Fruit fly (Drosophila melanogaster) whole organism, embryonic: ENCODE results near the gene CG32440.

Source experiments
- ATbp ChIP-seq: fragments of 200-800 bp; sonication (Bioruptor generic); optimal IDR thresholded peaks from 2 replicates; lab custom pipeline; 2017; ENCODE audit warnings: missing biosample characterization, mild to moderate bottlenecking, missing genetic modification characterization, missing genetic modification reagents
- Aef1 ChIP-seq: fragments of 200-800 bp; sonication (Bioruptor generic); IDR thresholded peaks from 3 replicates; pipeline ENCODE4 v1.3.6; 2022; ENCODE audit warnings: missing biosample characterization, missing genetic modification characterization
- Atf6 ChIP-seq: fragments of 200-800 bp; sonication (Bioruptor generic); IDR thresholded peaks from 2 replicates; pipeline ENCODE4 v1.3.6; 2022; ENCODE audit warnings: missing biosample characterization, missing genetic modification characterization
- B-H2 ChIP-seq: fragments of 200-800 bp; sonication (Bioruptor generic); optimal IDR thresholded peaks from 2 replicates; lab custom pipeline; 2018; ENCODE audit warnings: missing biosample characterization, mild to moderate bottlenecking, missing genetic modification characterization
- CG10979 ChIP-seq: fragments of 200-800 bp; sonication (Bioruptor generic); optimal IDR thresholded peaks from 2 replicates; lab custom pipeline; 2018; ENCODE audit warnings: missing biosample characterization, mild to moderate bottlenecking, missing genetic modification characterization, moderate library complexity
- CG12236 ChIP-seq: fragments of 200-800 bp; sonication (Bioruptor generic); optimal IDR thresholded peaks from 2 replicates; lab custom pipeline; 2016; ENCODE audit warnings: missing biosample characterization, missing genetic modification characterization
- CG12659 ChIP-seq: fragments of 200-800 bp; sonication (Bioruptor generic); optimal IDR thresholded peaks from 3 replicates; lab custom pipeline; 2017; ENCODE audit warnings: mild to moderate bottlenecking, missing biosample characterization, missing genetic modification reagents, missing genetic modification characterization
- CG12942 ChIP-seq: fragments of 200-800 bp; sonication (Bioruptor generic); optimal IDR thresholded peaks from 3 replicates; lab custom pipeline; 2016; ENCODE audit warnings: missing biosample characterization, missing genetic modification characterization
- CG13296 ChIP-seq: fragments of 200-800 bp; sonication (Bioruptor generic); optimal IDR thresholded peaks from 3 replicates; lab custom pipeline; 2018; ENCODE audit warnings: missing biosample characterization, mild to moderate bottlenecking, missing genetic modification characterization
- CG13424 ChIP-seq: fragments of 200-800 bp; sonication (Bioruptor generic); optimal IDR thresholded peaks from 2 replicates; lab custom pipeline; 2019; ENCODE audit warnings: missing biosample characterization, mild to moderate bottlenecking, missing genetic modification characterization, moderate library complexity
- CG15514 ChIP-seq: fragments of 200-800 bp; sonication (Bioruptor generic); optimal IDR thresholded peaks from 3 replicates; lab custom pipeline; 2017; ENCODE audit warnings: missing biosample characterization, missing genetic modification characterization, mild to moderate bottlenecking, moderate library complexity, missing genetic modification reagents
- CG16813 ChIP-seq: fragments of 200-800 bp; sonication (Bioruptor generic); IDR thresholded peaks from 3 replicates; pipeline ENCODE4 v1.3.6; 2022; ENCODE audit warnings: missing biosample characterization, missing genetic modification characterization; ENCODE audit not compliant: partially characterized antibody
- CG17829 ChIP-seq: fragments of 200-800 bp; optimal IDR thresholded peaks from 2 replicates; lab custom pipeline; 2019; ENCODE audit warnings: missing biosample characterization, mild to moderate bottlenecking, missing genetic modification characterization, moderate library complexity
- CG18262 ChIP-seq: fragments of 200-800 bp; optimal IDR thresholded peaks from 3 replicates; lab custom pipeline; 2019; ENCODE audit warnings: missing biosample characterization, mild to moderate bottlenecking, missing genetic modification characterization, moderate library complexity
- CG2199 ChIP-seq: fragments of 200-800 bp; sonication (Bioruptor generic); IDR thresholded peaks from 3 replicates; pipeline ENCODE4 v1.3.6; 2022; ENCODE audit warnings: missing biosample characterization, missing genetic modification characterization
- CG30403 ChIP-seq: fragments of 200-800 bp; sonication (Bioruptor generic); optimal IDR thresholded peaks from 3 replicates; lab custom pipeline; 2016; ENCODE audit warnings: missing biosample characterization, missing genetic modification characterization
- CG31388 ChIP-seq: fragments of 200-800 bp; sonication (Bioruptor generic); optimal IDR thresholded peaks from 2 replicates; lab custom pipeline; 2016; ENCODE audit warnings: missing biosample characterization, missing genetic modification characterization
- CG3407 ChIP-seq: fragments of 200-800 bp; sonication (Bioruptor generic); optimal IDR thresholded peaks from 2 replicates; lab custom pipeline; 2018; ENCODE audit warnings: missing biosample characterization, mild to moderate bottlenecking, missing genetic modification characterization
- CG3995 ChIP-seq: fragments of 200-800 bp; sonication (Bioruptor generic); optimal IDR thresholded peaks from 3 replicates; lab custom pipeline; 2016; ENCODE audit warnings: missing biosample characterization, missing genetic modification characterization
- CG9609 ChIP-seq: fragments of 200-800 bp; sonication (Bioruptor generic); optimal IDR thresholded peaks from 3 replicates; lab custom pipeline; 2016; ENCODE audit warnings: missing biosample characterization, missing genetic modification characterization
- CG9932 ChIP-seq: fragments of 200-800 bp; sonication (Bioruptor generic); IDR thresholded peaks from 2 replicates; pipeline ENCODE4 v1.3.6; 2022; ENCODE audit warnings: missing biosample characterization, missing genetic modification characterization
- Dbx ChIP-seq: fragments of 200-800 bp; sonication (Bioruptor generic); IDR thresholded peaks from 3 replicates; pipeline ENCODE4 v1.3.6; 2022; ENCODE audit warnings: missing biosample characterization, missing genetic modification characterization
- Deaf1 ChIP-seq: fragments of 200-800 bp; optimal IDR thresholded peaks from 3 replicates; lab custom pipeline; 2019; ENCODE audit warnings: missing biosample characterization, mild to moderate bottlenecking, missing genetic modification characterization, moderate library complexity
- Eip74EF ChIP-seq, 2 experiments: fragments of 200-800 bp in 1 of 2; fragments of >200 bp in 1 of 2; sonication (Bioruptor generic) in 1 of 2; optimal IDR thresholded peaks; 2 replicates each; lab custom pipeline; 2017 to 2019; ENCODE audit warnings: missing biosample characterization in 2 of 2, missing genetic modification characterization in 2 of 2, mild to moderate bottlenecking in 1 of 2, moderate library complexity in 1 of 2
- HLH54F ChIP-seq: fragments of 200-800 bp; sonication (Bioruptor generic); optimal IDR thresholded peaks from 3 replicates; lab custom pipeline; 2016; ENCODE audit warnings: missing biosample characterization, missing genetic modification characterization
- Hey ChIP-seq: fragments of 200-800 bp; sonication (Bioruptor generic); optimal IDR thresholded peaks from 3 replicates; lab custom pipeline; 2018; ENCODE audit warnings: missing biosample characterization, mild to moderate bottlenecking, missing genetic modification characterization
- Hmr ChIP-seq: fragments of 200-800 bp; sonication (Bioruptor generic); optimal IDR thresholded peaks from 3 replicates; lab custom pipeline; 2017; ENCODE audit warnings: mild to moderate bottlenecking, missing biosample characterization, missing genetic modification reagents, missing genetic modification characterization
- Lhr ChIP-seq: fragments of 200-800 bp; sonication (Bioruptor generic); optimal IDR thresholded peaks from 3 replicates; lab custom pipeline; 2017; ENCODE audit warnings: mild to moderate bottlenecking, missing biosample characterization, missing genetic modification reagents, missing genetic modification characterization
- MESR4 ChIP-seq: fragments of 200-800 bp; sonication (Bioruptor generic); optimal IDR thresholded peaks from 2 replicates; lab custom pipeline; 2018; ENCODE audit warnings: missing biosample characterization, mild to moderate bottlenecking, missing genetic modification characterization, moderate library complexity
- Mes4 ChIP-seq: fragments of 200-800 bp; sonication (Bioruptor generic); optimal IDR thresholded peaks from 2 replicates; lab custom pipeline; 2016; ENCODE audit warnings: missing biosample characterization, missing genetic modification characterization
- Myb ChIP-seq: fragments of 200-800 bp; sonication (Bioruptor generic); optimal IDR thresholded peaks from 2 replicates; lab custom pipeline; 2016; ENCODE audit warnings: missing biosample characterization, missing genetic modification characterization
- Taf1 ChIP-seq: fragments of 200-800 bp; sonication (Bioruptor generic); IDR thresholded peaks from 2 replicates; pipeline ENCODE4 v1.3.6; 2022; ENCODE audit warnings: missing biosample characterization, missing genetic modification characterization
- al ChIP-seq: fragments of 200-800 bp; sonication (Bioruptor generic); IDR thresholded peaks from 2 replicates; pipeline ENCODE4 v1.3.6; 2022; ENCODE audit warnings: missing biosample characterization, missing genetic modification characterization
- ara ChIP-seq: fragments of 200-800 bp; sonication (Bioruptor generic); IDR thresholded peaks from 2 replicates; pipeline ENCODE4 v1.3.6; 2022; ENCODE audit warnings: missing biosample characterization, missing genetic modification characterization
- cad ChIP-seq: fragments of >200 bp; optimal IDR thresholded peaks from 2 replicates; lab custom pipeline; 2017; ENCODE audit warnings: missing biosample characterization, missing genetic modification characterization
- cas ChIP-seq: fragments of 200-800 bp; sonication (Bioruptor generic); IDR thresholded peaks from 2 replicates; pipeline ENCODE4 v1.3.6; 2022; ENCODE audit warnings: missing biosample characterization, missing genetic modification characterization
- ci ChIP-seq: fragments of 200-800 bp; sonication (Bioruptor generic); IDR thresholded peaks from 3 replicates; pipeline ENCODE4 v1.3.6; 2022; ENCODE audit warnings: missing biosample characterization, missing genetic modification characterization
- fru ChIP-seq: fragments of >200 bp; optimal IDR thresholded peaks from 2 replicates; lab custom pipeline; 2017
- hkb ChIP-seq, 2 experiments: fragments of 200-800 bp in 1 of 2; fragments of >200 bp in 1 of 2; sonication (Bioruptor generic) in 1 of 2; IDR thresholded peaks in 1 of 2; optimal IDR thresholded peaks in 1 of 2; 2 replicates each; pipeline versions ENCODE4 v1.3.6 to Lab custom; 2017 to 2022; ENCODE audit warnings: missing biosample characterization in 1 of 2, missing genetic modification characterization in 1 of 2
- hth ChIP-seq: fragments of >200 bp; optimal IDR thresholded peaks from 2 replicates; lab custom pipeline; 2017; ENCODE audit warnings: inconsistent platforms
- jing ChIP-seq: fragments of 200-800 bp; sonication (Bioruptor generic); optimal IDR thresholded peaks from 2 replicates; lab custom pipeline; 2018; ENCODE audit warnings: missing biosample characterization, mild to moderate bottlenecking, missing genetic modification characterization
- jumu ChIP-seq: fragments of 200-800 bp; sonication (Bioruptor generic); optimal IDR thresholded peaks from 3 replicates; lab custom pipeline; 2016; ENCODE audit warnings: missing biosample characterization, missing genetic modification characterization
- lmd ChIP-seq: fragments of 200-800 bp; sonication (Bioruptor generic); IDR thresholded peaks from 2 replicates; pipeline ENCODE4 v1.3.6; 2022; ENCODE audit warnings: missing biosample characterization, missing genetic modification characterization
- run ChIP-seq: fragments of 200-800 bp; sonication (Bioruptor generic); optimal IDR thresholded peaks from 3 replicates; lab custom pipeline; 2018; ENCODE audit warnings: missing biosample characterization, mild to moderate bottlenecking, missing genetic modification characterization
- shn ChIP-seq: fragments of 200-800 bp; sonication (Bioruptor generic); optimal IDR thresholded peaks from 3 replicates; lab custom pipeline; 2016; ENCODE audit warnings: missing biosample characterization, missing genetic modification characterization
- sqz ChIP-seq: fragments of 200-800 bp; sonication (Bioruptor generic); optimal IDR thresholded peaks from 3 replicates; lab custom pipeline; 2018; ENCODE audit warnings: missing biosample characterization, mild to moderate bottlenecking, missing genetic modification characterization
- stwl ChIP-seq: fragments of 200-800 bp; sonication (Bioruptor generic); optimal IDR thresholded peaks from 3 replicates; lab custom pipeline; 2018; ENCODE audit warnings: missing biosample characterization, mild to moderate bottlenecking, missing genetic modification characterization, moderate library complexity
- tgo ChIP-seq: fragments of 200-800 bp; sonication (Bioruptor generic); IDR thresholded peaks from 3 replicates; pipeline ENCODE4 v1.3.6; 2022; ENCODE audit warnings: missing biosample characterization, missing genetic modification characterization
- unc-4 ChIP-seq: fragments of 200-800 bp; sonication (Bioruptor generic); IDR thresholded peaks from 2 replicates; pipeline ENCODE4 v1.3.6; 2022; ENCODE audit warnings: missing biosample characterization, missing genetic modification characterization; ENCODE audit not compliant: partially characterized antibody
- zen ChIP-seq: fragments of 200-800 bp; sonication (Bioruptor generic); optimal IDR thresholded peaks from 3 replicates; lab custom pipeline; 2018; ENCODE audit warnings: missing biosample characterization, mild to moderate bottlenecking, missing genetic modification characterization, moderate library complexity

The CG32440 gene

dm6 chr3L:21343254-21344083 is 16.5 kb upstream of the CG32440 start, which contains the start of the genes Tbc1d8-9 and CG32436 (continued):
- no peak for TF ChIP-seq jing (GFP tag; lab: Kevin White, UChicago)
- no peak for TF ChIP-seq lmd (GFP tag; lab: Robert Waterston, UW)
- peak; percentile 90 for TF ChIP-seq MESR4 (GFP tag; lab: Kevin White, UChicago)
- TF ChIP-seq CG13424: no peak
- TF ChIP-seq zen (tag; lab: Kevin White, UChicago): no peak
- peak; percentile 89 for TF ChIP-seq stwl (tag; lab: Kevin White, UChicago)
- TF ChIP-seq ara (GFP tag; lab: Robert Waterston, UW): no peak
- no peak for TF ChIP-seq HLH54F (GFP tag; lab: Kevin White, UChicago)
- TF ChIP-seq Myb (GFP tag; lab: Kevin White, UChicago): peak; percentile 99
- TF ChIP-seq ci (GFP tag; lab: Robert Waterston, UW): no peak
- no peak for TF ChIP-seq hth
- TF ChIP-seq jumu (GFP tag; lab: Kevin White, UChicago): no peak
- no peak for TF ChIP-seq sqz (GFP tag; lab: Kevin White, UChicago)
- no peak for TF ChIP-seq CG30403
- no peak for TF ChIP-seq B-H2
- TF ChIP-seq CG3407 (GFP tag; lab: Kevin White, UChicago): no peak
- peak; percentile 37; the same call in 1 of the 2 replicates for TF ChIP-seq unc-4 (GFP tag; lab: Robert Waterston, UW)
- TF ChIP-seq Mes4 (GFP tag; lab: Kevin White, UChicago): no peak
- no peak for TF ChIP-seq shn
- peak; percentile 24 for TF ChIP-seq CG10979 (tag; lab: Kevin White, UChicago)
- TF ChIP-seq Hmr (GFP tag; lab: Kevin White, UChicago): no peak
- no peak for TF ChIP-seq CG31388 (GFP tag; lab: Kevin White, UChicago)
- TF ChIP-seq Eip74EF (GFP tag; optimal IDR thresholded peaks at IDR 0.05; lab: Kevin White, UChicago): no peak
- no peak for TF ChIP-seq Taf1 (GFP tag; lab: Robert Waterston, UW)
- TF ChIP-seq CG9932: no peak
- TF ChIP-seq Hey: no peak
- TF ChIP-seq run (tag; lab: Kevin White, UChicago): no peak
- TF ChIP-seq tgo (GFP tag; lab: Robert Waterston, UW): no peak
- TF ChIP-seq cas (GFP tag; lab: Robert Waterston, UW): no peak
- TF ChIP-seq CG12236 (GFP tag; lab: Kevin White, UChicago): no peak
- TF ChIP-seq CG15514 (GFP tag; lab: Kevin White, UChicago): peak; percentile 92
- peak; percentile 30 for TF ChIP-seq CG17829 (tag; lab: Kevin White, UChicago)
- TF ChIP-seq CG18262 (tag; lab: Kevin White, UChicago): no peak
- TF ChIP-seq al (GFP tag; lab: Robert Waterston, UW): no peak
- no peak for TF ChIP-seq CG2199 (GFP tag; lab: Robert Waterston, UW)
- TF ChIP-seq Atf6: no peak
- TF ChIP-seq fru (lab: Kevin White, UChicago): no peak
- no peak for TF ChIP-seq Deaf1
- peak; percentile 36 for TF ChIP-seq CG12659
- no peak for TF ChIP-seq CG9609 (GFP tag; lab: Kevin White, UChicago)
- TF ChIP-seq cad (GFP tag; lab: Kevin White, UChicago): no peak
- TF ChIP-seq CG16813 (GFP tag; lab: Robert Waterston, UW): no peak
- no peak for TF ChIP-seq CG3995 (GFP tag; lab: Kevin White, UChicago)
- no peak for TF ChIP-seq ATbp (GFP tag; lab: Kevin White, UChicago)
- TF ChIP-seq CG12942 (GFP tag; lab: Kevin White, UChicago): no peak
- TF ChIP-seq hkb (optimal IDR thresholded peaks at IDR 0.05; lab: Kevin White, UChicago): no peak
- no peak for TF ChIP-seq hkb (GFP tag; IDR thresholded peaks at IDR 0.05; lab: Robert Waterston, UW)
- peak; percentile 31 for TF ChIP-seq Lhr
- TF ChIP-seq CG13296 (GFP tag; lab: Kevin White, UChicago): no peak
- no peak for TF ChIP-seq Dbx (GFP tag; lab: Robert Waterston, UW)
- TF ChIP-seq Aef1 (GFP tag; lab: Robert Waterston, UW): peak; percentile 69; the same call in 2 of the 3 replicates
